Fruit fly (Drosophila melanogaster) ovary, adult (tissue): ENCODE results near the gene Hsp110.

Experiments
- CG17801 ChIP-seq: fragments of 200-800 bp; optimal IDR thresholded peaks from 2 replicates; lab custom pipeline; 2019; ENCODE audit warnings: missing biosample characterization, mild to moderate bottlenecking, missing genetic modification characterization, moderate library complexity; ENCODE audit not compliant: partially characterized antibody

Hsp110 gene

dm6 chr3L:14053806-14054205, 17.0 kb downstream of the Hsp110 start:
- no peak for TF ChIP-seq CG17801 (GFP tag; lab: Kevin White, UChicago)

- no peak for TF ChIP-seq CG17801 (GFP tag; lab: Kevin White, UChicago)
Measured at dm6 chr3L:14055260-14055696, 18.5 kb downstream of the Hsp110 start.

- no peak for TF ChIP-seq CG17801 (GFP tag; lab: Kevin White, UChicago)
Measured at dm6 chr3L:14055815-14056516, 19.1 kb downstream of the Hsp110 start.

dm6 chr3L:14056816-14057215, 20.0 kb downstream of the Hsp110 start:
- no peak for TF ChIP-seq CG17801 (GFP tag; lab: Kevin White, UChicago)

dm6 chr3L:14059266-14059974, 22.6 kb downstream of the Hsp110 start:
- no peak for TF ChIP-seq CG17801 (GFP tag; lab: Kevin White, UChicago)

dm6 chr3L:14062702-14063101, 25.9 kb downstream of the Hsp110 start:
- TF ChIP-seq CG17801 (GFP tag; lab: Kevin White, UChicago): no peak

- TF ChIP-seq CG17801 (GFP tag; lab: Kevin White, UChicago): no peak
Measured at dm6 chr3L:14063241-14064064, 26.6 kb downstream of the Hsp110 start.

dm6 chr3L:14064065-14064414, 27.2 kb downstream of the Hsp110 start:
- TF ChIP-seq CG17801 (GFP tag; lab: Kevin White, UChicago): no peak

- peak; percentile 27 for TF ChIP-seq CG17801 (GFP tag; lab: Kevin White, UChicago)
Measured at dm6 chr3L:14071621-14072020, 34.8 kb downstream of the Hsp110 start, which contains the start of gene Pex1. Gene Pex1, plus strand, starts transcription at chr3L:14071892.

dm6 chr3L:14075472-14075871, 38.7 kb downstream of the Hsp110 start, which contains the start of gene btl:
Gene btl, plus strand, starts transcription at chr3L:14075772.
- TF ChIP-seq CG17801 (GFP tag; lab: Kevin White, UChicago): no peak

dm6 chr3L:14076559-14076958, 39.7 kb downstream of the Hsp110 start:
- TF ChIP-seq CG17801 (GFP tag; lab: Kevin White, UChicago): no peak

dm6 chr3L:14078227-14078626, 41.4 kb downstream of the Hsp110 start:
- no peak for TF ChIP-seq CG17801 (GFP tag; lab: Kevin White, UChicago)

dm6 chr3L:14079224-14079623, 42.4 kb downstream of the Hsp110 start:
- TF ChIP-seq CG17801 (GFP tag; lab: Kevin White, UChicago): no peak

dm6 chr3L:14083283-14083682, 46.5 kb downstream of the Hsp110 start, which contains the start of gene CG8100:
Gene CG8100, plus strand, starts transcription at chr3L:14083615.
- TF ChIP-seq CG17801 (GFP tag; lab: Kevin White, UChicago): no peak

dm6 chr3L:14086225-14086624, 49.4 kb downstream of the Hsp110 start:
- TF ChIP-seq CG17801 (GFP tag; lab: Kevin White, UChicago): no peak
